Worm (Caenorhabditis elegans): Measurements from ENCODE around the gene str-15.

- TF ChIP-seq unc-62 (GFP tag; optimal IDR thresholded peaks at IDR 0.05) (no peak), ceh-63 (GFP tag; optimal IDR thresholded peaks at IDR 0.05) (no peak), ztf-11 (tag; optimal IDR thresholded peaks at IDR 0.05) (no peak), efl-3 (GFP tag; optimal IDR thresholded peaks at IDR 0.05) (no peak), mdl-1 (tag; optimal IDR thresholded peaks at IDR 0.05) (no peak), nhr-19 (GFP tag; conservative IDR thresholded peaks at IDR 0.05) (no peak), tbx-2 (tag; optimal IDR thresholded peaks at IDR 0.05) (no peak), jun-1 (tag; optimal IDR thresholded peaks at IDR 0.05) (no peak), snu-23 (GFP tag; optimal IDR thresholded peaks at IDR 0.05) (no peak), fkh-8 (tag; optimal IDR thresholded peaks at IDR 0.05) (no peak), nhr-11 (tag; optimal IDR thresholded peaks at IDR 0.05) (no peak)
These were observed 2.3 kb upstream of the str-15 start, which contains the start of gene srh-142 for ce11 chrV:16460866-16461265.

All from whole organism, L1 larva.